Fruit fly (Drosophila melanogaster) whole organism, embryonic: ENCODE measurements around the gene parvin.

Experiments
- Atf-2 ChIP-seq: fragments of 200-800 bp; sonication (Bioruptor generic); optimal IDR thresholded peaks from 2 replicates; lab custom pipeline; 2016; ENCODE audit warnings: missing biosample characterization, missing genetic modification characterization
- CG10147 ChIP-seq: fragments of 200-800 bp; sonication (Bioruptor generic); optimal IDR thresholded peaks from 2 replicates; lab custom pipeline; 2019; ENCODE audit warnings: missing biosample characterization, mild to moderate bottlenecking, missing genetic modification characterization, moderate library complexity
- CG10543 ChIP-seq: fragments of 200-800 bp; sonication (Bioruptor generic); optimal IDR thresholded peaks from 3 replicates; lab custom pipeline; 2017; ENCODE audit warnings: missing biosample characterization, mild to moderate bottlenecking, missing genetic modification characterization, moderate library complexity
- CG12236 ChIP-seq: fragments of 200-800 bp; sonication (Bioruptor generic); optimal IDR thresholded peaks from 2 replicates; lab custom pipeline; 2016; ENCODE audit warnings: missing biosample characterization, missing genetic modification characterization
- CG13287 ChIP-seq: fragments of 200-800 bp; sonication (Bioruptor generic); IDR thresholded peaks from 2 replicates; pipeline ENCODE4 v1.3.6; 2022; ENCODE audit warnings: missing biosample characterization, missing genetic modification characterization; ENCODE audit not compliant: partially characterized antibody
- CG15479 ChIP-seq: fragments of 200-800 bp; sonication (Bioruptor generic); optimal IDR thresholded peaks from 3 replicates; lab custom pipeline; 2019; ENCODE audit warnings: missing biosample characterization, mild to moderate bottlenecking, missing genetic modification characterization, moderate library complexity
- CG17385 ChIP-seq: fragments of 200-800 bp; sonication (Bioruptor generic); optimal IDR thresholded peaks from 3 replicates; lab custom pipeline; 2018; ENCODE audit warnings: missing biosample characterization, mild to moderate bottlenecking, missing genetic modification characterization
- CG18262 ChIP-seq: fragments of 200-800 bp; optimal IDR thresholded peaks from 3 replicates; lab custom pipeline; 2019; ENCODE audit warnings: missing biosample characterization, mild to moderate bottlenecking, missing genetic modification characterization, moderate library complexity
- CG18619 ChIP-seq: fragments of 200-800 bp; sonication (Bioruptor generic); optimal IDR thresholded peaks from 3 replicates; lab custom pipeline; 2017; ENCODE audit warnings: missing biosample characterization, mild to moderate bottlenecking, missing genetic modification characterization
- CG3163 ChIP-seq: fragments of 200-800 bp; sonication (Bioruptor generic); optimal IDR thresholded peaks from 3 replicates; lab custom pipeline; 2016; ENCODE audit warnings: missing biosample characterization, missing genetic modification characterization
- CG42726 ChIP-seq: fragments of 200-800 bp; sonication (Bioruptor generic); IDR thresholded peaks from 2 replicates; pipeline ENCODE4 v1.3.6; 2022; ENCODE audit warnings: missing biosample characterization, missing genetic modification characterization; ENCODE audit not compliant: partially characterized antibody
- CG4360 ChIP-seq: fragments of 200-800 bp; sonication (Bioruptor generic); IDR thresholded peaks from 2 replicates; pipeline ENCODE4 v1.3.6; 2022; ENCODE audit warnings: missing biosample characterization, missing genetic modification characterization
- CG6813 ChIP-seq: fragments of 200-800 bp; sonication (Bioruptor generic); optimal IDR thresholded peaks from 2 replicates; lab custom pipeline; 2017; ENCODE audit warnings: missing biosample characterization, missing genetic modification characterization, mild to moderate bottlenecking, moderate library complexity, missing genetic modification reagents
- CG8359 ChIP-seq: fragments of 200-800 bp; sonication (Bioruptor generic); optimal IDR thresholded peaks from 2 replicates; lab custom pipeline; 2017; ENCODE audit warnings: missing biosample characterization, mild to moderate bottlenecking, missing genetic modification characterization, borderline replicate concordance
- D19B ChIP-seq: fragments of 200-800 bp; sonication (Bioruptor generic); optimal IDR thresholded peaks from 2 replicates; lab custom pipeline; 2017; ENCODE audit warnings: missing biosample characterization, mild to moderate bottlenecking, missing genetic modification characterization
- Drgx ChIP-seq: fragments of 200-800 bp; sonication (Bioruptor generic); IDR thresholded peaks from 2 replicates; pipeline ENCODE4 v1.3.6; 2022; ENCODE audit warnings: missing biosample characterization, missing genetic modification characterization
- Hand ChIP-seq: fragments of 200-800 bp; sonication (Bioruptor generic); optimal IDR thresholded peaks from 2 replicates; lab custom pipeline; 2017; ENCODE audit warnings: mild to moderate bottlenecking, missing biosample characterization, missing genetic modification reagents, missing genetic modification characterization
- Hey ChIP-seq: fragments of 200-800 bp; sonication (Bioruptor generic); optimal IDR thresholded peaks from 3 replicates; lab custom pipeline; 2018; ENCODE audit warnings: missing biosample characterization, mild to moderate bottlenecking, missing genetic modification characterization
- Hmr ChIP-seq: fragments of 200-800 bp; sonication (Bioruptor generic); optimal IDR thresholded peaks from 3 replicates; lab custom pipeline; 2017; ENCODE audit warnings: mild to moderate bottlenecking, missing biosample characterization, missing genetic modification reagents, missing genetic modification characterization
- Med ChIP-seq: fragments of 200-800 bp; sonication (Bioruptor generic); peaks from one replicate; lab custom pipeline; 2016; ENCODE audit warnings: missing biosample characterization, missing genetic modification characterization, mild to moderate bottlenecking, inconsistent platforms, moderate library complexity
- Optix ChIP-seq: fragments of 200-800 bp; sonication (Bioruptor generic); IDR thresholded peaks from 3 replicates; pipeline ENCODE4 v1.3.6; 2022; ENCODE audit warnings: missing biosample characterization, missing genetic modification characterization
- TFAM ChIP-seq: fragments of 200-800 bp; sonication (Bioruptor generic); optimal IDR thresholded peaks from 2 replicates; lab custom pipeline; 2017; ENCODE audit warnings: missing biosample characterization, missing genetic modification characterization, inconsistent platforms
- ac ChIP-seq: fragments of 200-800 bp; sonication (Bioruptor generic); optimal IDR thresholded peaks from 3 replicates; lab custom pipeline; 2017; ENCODE audit warnings: missing biosample characterization, mild to moderate bottlenecking, missing genetic modification characterization
- bbx ChIP-seq: fragments of 200-800 bp; sonication (Bioruptor generic); IDR thresholded peaks from 2 replicates; pipeline ENCODE4 v1.3.6; 2022; ENCODE audit warnings: missing biosample characterization, missing genetic modification characterization; ENCODE audit not compliant: partially characterized antibody
- cas ChIP-seq: fragments of 200-800 bp; sonication (Bioruptor generic); IDR thresholded peaks from 2 replicates; pipeline ENCODE4 v1.3.6; 2022; ENCODE audit warnings: missing biosample characterization, missing genetic modification characterization
- ci ChIP-seq: fragments of 200-800 bp; sonication (Bioruptor generic); IDR thresholded peaks from 3 replicates; pipeline ENCODE4 v1.3.6; 2022; ENCODE audit warnings: missing biosample characterization, missing genetic modification characterization
- danr ChIP-seq: fragments of 200-800 bp; sonication (Bioruptor generic); IDR thresholded peaks from 2 replicates; pipeline ENCODE4 v1.3.6; 2022; ENCODE audit warnings: missing biosample characterization, missing genetic modification characterization
- dmrt11E ChIP-seq: fragments of 200-800 bp; sonication (Bioruptor generic); optimal IDR thresholded peaks from 3 replicates; lab custom pipeline; 2018; ENCODE audit warnings: missing biosample characterization, mild to moderate bottlenecking, missing genetic modification characterization, moderate library complexity
- ham ChIP-seq: fragments of 200-800 bp; sonication (Bioruptor generic); IDR thresholded peaks from 2 replicates; pipeline ENCODE4 v1.3.6; 2022; ENCODE audit warnings: missing biosample characterization, missing genetic modification characterization
- inv ChIP-seq: fragments of 200-800 bp; sonication (Bioruptor generic); IDR thresholded peaks from 2 replicates; pipeline ENCODE4 v1.3.6; 2022; ENCODE audit warnings: missing biosample characterization, missing genetic modification characterization; ENCODE audit not compliant: partially characterized antibody
- jigr1 ChIP-seq: fragments of 200-800 bp; sonication (Bioruptor generic); IDR thresholded peaks from 3 replicates; pipeline ENCODE4 v1.3.6; 2022; ENCODE audit warnings: missing biosample characterization, missing genetic modification characterization
- knrl ChIP-seq: fragments of 200-800 bp; sonication (Bioruptor generic); IDR thresholded peaks from 3 replicates; pipeline ENCODE4 v1.3.6; 2022; ENCODE audit warnings: missing biosample characterization, missing genetic modification characterization; ENCODE audit not compliant: partially characterized antibody
- lab ChIP-seq: fragments of 200-800 bp; sonication (Bioruptor generic); optimal IDR thresholded peaks from 3 replicates; lab custom pipeline; 2017; ENCODE audit warnings: missing biosample characterization, missing genetic modification characterization, mild to moderate bottlenecking, moderate library complexity, missing genetic modification reagents
- lmd ChIP-seq: fragments of 200-800 bp; sonication (Bioruptor generic); IDR thresholded peaks from 2 replicates; pipeline ENCODE4 v1.3.6; 2022; ENCODE audit warnings: missing biosample characterization, missing genetic modification characterization
- nerfin-1 ChIP-seq: fragments of 200-800 bp; sonication (Bioruptor generic); optimal IDR thresholded peaks from 3 replicates; lab custom pipeline; 2019; ENCODE audit warnings: missing biosample characterization, mild to moderate bottlenecking, missing genetic modification characterization, moderate library complexity
- nmo ChIP-seq: fragments of 200-800 bp; sonication (Bioruptor generic); optimal IDR thresholded peaks from 2 replicates; lab custom pipeline; 2018; ENCODE audit warnings: missing biosample characterization, mild to moderate bottlenecking, missing genetic modification characterization, moderate library complexity
- org-1 ChIP-seq: fragments of 200-800 bp; sonication (Bioruptor generic); optimal IDR thresholded peaks from 2 replicates; lab custom pipeline; 2017; ENCODE audit warnings: missing biosample characterization, missing genetic modification characterization
- peb ChIP-seq: fragments of 200-800 bp; sonication (Bioruptor generic); IDR thresholded peaks from 2 replicates; pipeline ENCODE4 v1.3.6; 2022; ENCODE audit warnings: missing biosample characterization, missing genetic modification characterization
- pros ChIP-seq: fragments of 200-800 bp; sonication (Bioruptor generic); optimal IDR thresholded peaks from 3 replicates; lab custom pipeline; 2019; ENCODE audit warnings: missing biosample characterization, mild to moderate bottlenecking, missing genetic modification characterization, moderate library complexity
- psq ChIP-seq: fragments of 200-800 bp; sonication (Bioruptor generic); optimal IDR thresholded peaks from 2 replicates; lab custom pipeline; 2017; ENCODE audit warnings: missing biosample characterization, missing genetic modification characterization
- rib ChIP-seq: fragments of 200-800 bp; sonication (Bioruptor generic); IDR thresholded peaks from 2 replicates; pipeline ENCODE4 v1.3.6; 2022; ENCODE audit warnings: missing biosample characterization, missing genetic modification characterization
- row ChIP-seq: fragments of 200-800 bp; sonication (Bioruptor generic); IDR thresholded peaks from 3 replicates; pipeline ENCODE4 v1.3.6; 2022; ENCODE audit warnings: missing biosample characterization, missing genetic modification characterization
- sens ChIP-seq: fragments of 200-800 bp; sonication (Bioruptor generic); peaks from one replicate; lab custom pipeline; 2016; ENCODE audit warnings: missing biosample characterization, missing genetic modification characterization
- slp2 ChIP-seq: fragments of 200-800 bp; sonication (Bioruptor generic); optimal IDR thresholded peaks from 2 replicates; lab custom pipeline; 2016; ENCODE audit warnings: missing biosample characterization, missing genetic modification characterization
- stc ChIP-seq: fragments of 200-800 bp; sonication (Bioruptor generic); IDR thresholded peaks from 2 replicates; pipeline ENCODE4 v1.3.6; 2022; ENCODE audit warnings: missing biosample characterization, missing genetic modification characterization
- vvl ChIP-seq: fragments of 200-800 bp; sonication (Bioruptor generic); IDR thresholded peaks from 2 replicates; pipeline ENCODE4 v1.3.6; 2022; ENCODE audit warnings: missing biosample characterization, missing genetic modification characterization
- zfh2 ChIP-seq: fragments of 200-800 bp; sonication (Bioruptor generic); optimal IDR thresholded peaks from 2 replicates; lab custom pipeline; 2016; ENCODE audit warnings: missing biosample characterization, missing genetic modification characterization

parvin gene

DNA sequence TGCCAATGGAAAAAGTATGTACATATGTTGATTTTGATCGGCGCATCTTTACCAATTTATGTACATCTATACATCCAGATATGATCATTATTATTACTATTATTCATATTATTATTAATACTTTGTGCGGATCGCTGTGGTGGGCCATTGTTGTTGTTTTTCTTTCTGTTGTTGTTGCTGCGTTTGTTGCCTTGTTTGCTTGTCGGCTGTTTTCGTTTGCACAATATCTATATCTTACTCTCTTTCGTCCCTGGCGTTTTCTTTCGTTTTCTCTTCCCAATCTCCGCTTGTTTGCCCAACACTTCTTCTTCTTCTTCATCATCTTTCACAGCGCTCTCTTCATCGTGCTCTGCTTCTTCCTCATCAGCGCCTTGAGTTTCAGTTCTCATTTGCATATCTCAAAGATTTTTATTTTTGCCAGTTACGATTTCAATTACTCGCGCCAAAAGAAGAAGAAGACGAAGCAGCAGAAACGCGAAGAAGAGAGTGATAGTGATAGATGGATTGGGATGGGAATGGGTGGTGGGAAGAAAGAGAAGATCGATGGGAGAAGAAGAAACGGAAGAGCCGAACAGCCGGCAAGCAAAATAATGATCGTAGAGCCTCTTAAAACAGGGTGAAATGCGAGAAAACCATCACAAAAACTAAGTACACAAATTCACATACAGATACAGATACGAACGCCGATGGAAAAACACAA is 42.2 kb downstream of the parvin start (continued):
- TF ChIP-seq slp2 (GFP tag; lab: Kevin White, UChicago) (no peak), dmrt11E (tag; lab: Kevin White, UChicago) (peak; percentile 30), CG6813 (GFP tag; lab: Kevin White, UChicago) (peak; percentile 4), bbx (no peak), rib (GFP tag; lab: Robert Waterston, UW) (no peak), peb (GFP tag; lab: Robert Waterston, UW) (no peak), CG3163 (GFP tag; lab: Kevin White, UChicago) (peak; percentile 77), TFAM (GFP tag; lab: Kevin White, UChicago) (no peak), Med (GFP tag; lab: Kevin White, UChicago) (peak; percentile 29), Optix (GFP tag; lab: Robert Waterston, UW) (no peak), sens (GFP tag; lab: Kevin White, UChicago) (peak; percentile 71), Hey (no peak), CG17385 (peak; percentile 94), danr (GFP tag; lab: Robert Waterston, UW) (no peak), CG15479 (GFP tag; lab: Kevin White, UChicago) (peak; percentile 73), nmo (GFP tag; lab: Kevin White, UChicago) (no peak), CG18262 (tag; lab: Kevin White, UChicago) (no peak), CG10543 (GFP tag; lab: Kevin White, UChicago) (no peak), CG18619 (GFP tag; lab: Kevin White, UChicago) (no peak), jigr1 (GFP tag; lab: Robert Waterston, UW) (no peak), ham (GFP tag; lab: Robert Waterston, UW) (no peak), lab (no peak), Hand (GFP tag; lab: Kevin White, UChicago) (no peak), CG13287 (no peak), Hmr (GFP tag; lab: Kevin White, UChicago) (no peak), CG8359 (GFP tag; lab: Kevin White, UChicago) (no peak), Drgx (no peak), Atf-2 (no peak), zfh2 (GFP tag; lab: Kevin White, UChicago) (no peak), CG12236 (no peak), org-1 (GFP tag; lab: Kevin White, UChicago) (no peak), nerfin-1 (tag; lab: Kevin White, UChicago) (no peak), cas (no peak), vvl (GFP tag; lab: Robert Waterston, UW) (peak; percentile 27; the same call in 1 of the 2 replicates), D19B (GFP tag; lab: Kevin White, UChicago) (no peak), pros (GFP tag; lab: Kevin White, UChicago) (peak; percentile 87), stc (GFP tag; lab: Robert Waterston, UW) (no peak), row (GFP tag; lab: Robert Waterston, UW) (no peak), CG42726 (no peak), CG10147 (GFP tag; lab: Kevin White, UChicago) (no peak), knrl (GFP tag; lab: Robert Waterston, UW) (no peak), lmd (no peak), CG4360 (GFP tag; lab: Robert Waterston, UW) (peak; percentile 89), psq (GFP tag; lab: Kevin White, UChicago) (no peak), ci (GFP tag; lab: Robert Waterston, UW) (0 out of 3 replicates have a peak, but pooled peaks have one; percentile 30), ac (GFP tag; lab: Kevin White, UChicago) (peak; percentile 53), inv (no peak)
